Worm (Caenorhabditis elegans) whole organism, L2 larva: Measurements from ENCODE around the gene srd-74.

ENCODE experiments used
- C34F6.9 ChIP-seq: fragments of 150-350 bp; optimal IDR thresholded peaks from 2 replicates; lab custom pipeline; 2014; ENCODE audit warnings: missing biosample characterization, missing genetic modification characterization
- F13H6.1 ChIP-seq: sonication (generic microtip); optimal IDR thresholded peaks from 2 replicates; lab custom pipeline; 2016; ENCODE audit warnings: missing genetic modification characterization, missing compliant biosample characterization
- R02D3.7 ChIP-seq: fragments of 150-350 bp; optimal IDR thresholded peaks from 2 replicates; lab custom pipeline; 2014; ENCODE audit warnings: missing biosample characterization, missing genetic modification characterization
- Y55F3AM.14 ChIP-seq: fragments of 200-800 bp; sonication (Bioruptor generic); optimal IDR thresholded peaks from 2 replicates; lab custom pipeline; 2018; ENCODE audit warnings: mild to moderate bottlenecking, missing genetic modification characterization, missing compliant biosample characterization
- ZK546.5 ChIP-seq: sonication (generic microtip); optimal IDR thresholded peaks from 2 replicates; lab custom pipeline; 2017; ENCODE audit warnings: missing biosample characterization, missing genetic modification characterization
- alr-1 ChIP-seq: fragments of 150-350 bp; optimal IDR thresholded peaks from 2 replicates; lab custom pipeline; 2014; ENCODE audit warnings: missing biosample characterization, missing genetic modification characterization
- aly-2 ChIP-seq: fragments of 150-350 bp; optimal IDR thresholded peaks from 2 replicates; lab custom pipeline; 2014; ENCODE audit warnings: missing biosample characterization, missing genetic modification characterization
- ama-1 ChIP-seq: fragments of 150-350 bp; optimal IDR thresholded peaks from 2 replicates; lab custom pipeline; 2018; ENCODE audit warnings: inconsistent platforms
- blmp-1 ChIP-seq: sonication (generic microtip); optimal IDR thresholded peaks from 2 replicates; lab custom pipeline; 2017; ENCODE audit warnings: missing genetic modification characterization, mild to moderate bottlenecking, missing compliant biosample characterization, antibody characterized with exemption, moderate library complexity; ENCODE audit not compliant: insufficient read depth
- ceh-16 ChIP-seq: fragments of 150-350 bp; optimal IDR thresholded peaks from 2 replicates; lab custom pipeline; 2014; ENCODE audit warnings: missing biosample characterization, missing genetic modification characterization
- ceh-82 ChIP-seq: fragments of 150-350 bp; optimal IDR thresholded peaks from 2 replicates; lab custom pipeline; 2014; ENCODE audit warnings: missing biosample characterization, missing genetic modification characterization
- dmd-4 ChIP-seq: sonication (generic microtip); optimal IDR thresholded peaks from 2 replicates; lab custom pipeline; 2017; ENCODE audit warnings: missing biosample characterization, missing genetic modification characterization
- egl-27 ChIP-seq: sonication (generic microtip); optimal IDR thresholded peaks from 3 replicates; lab custom pipeline; 2017; ENCODE audit warnings: missing biosample characterization, missing genetic modification reagents, missing genetic modification characterization
- elt-1 ChIP-seq: fragments of 150-350 bp; optimal IDR thresholded peaks from 2 replicates; lab custom pipeline; 2014; ENCODE audit warnings: missing biosample characterization, missing genetic modification characterization
- elt-3 ChIP-seq: sonication (generic microtip); optimal IDR thresholded peaks from 2 replicates; lab custom pipeline; 2017; ENCODE audit warnings: missing biosample characterization, missing genetic modification characterization
- fos-1 ChIP-seq: fragments of 150-350 bp; optimal IDR thresholded peaks from 2 replicates; lab custom pipeline; 2014; ENCODE audit warnings: missing biosample characterization, missing genetic modification characterization
- gmeb-1 ChIP-seq: fragments of 150-350 bp; optimal IDR thresholded peaks from 2 replicates; lab custom pipeline; 2014; ENCODE audit warnings: missing biosample characterization, missing genetic modification characterization
- lin-11 ChIP-seq: fragments of 150-350 bp; sonication (generic microtip); optimal IDR thresholded peaks from 2 replicates; lab custom pipeline; 2014; ENCODE audit warnings: missing biosample characterization, missing genetic modification characterization, inconsistent platforms, mixed read lengths
- lin-39 ChIP-seq: fragments of 150-350 bp; optimal IDR thresholded peaks from 2 replicates; lab custom pipeline; 2014; ENCODE audit warnings: missing biosample characterization, missing genetic modification reagents, missing genetic modification characterization
- lsy-2 ChIP-seq, 2 experiments: fragments of 150-350 bp in 1 of 2; sonication (generic microtip) in 1 of 2; optimal IDR thresholded peaks; 2 replicates each; lab custom pipeline; 2014 to 2017; ENCODE audit warnings: missing biosample characterization in 2 of 2, missing genetic modification characterization in 2 of 2
- mab-5 ChIP-seq: fragments of 150-350 bp; optimal IDR thresholded peaks from 2 replicates; lab custom pipeline; 2014; ENCODE audit warnings: missing biosample characterization, missing genetic modification characterization
- mbf-1 ChIP-seq: sonication (generic microtip); optimal IDR thresholded peaks from 2 replicates; lab custom pipeline; 2017; ENCODE audit warnings: missing biosample characterization, missing genetic modification characterization
- nhr-10 ChIP-seq: sonication (generic microtip); optimal IDR thresholded peaks from 2 replicates; lab custom pipeline; 2017; ENCODE audit warnings: missing biosample characterization, missing genetic modification characterization
- nhr-11 ChIP-seq: fragments of 150-350 bp; optimal IDR thresholded peaks from 2 replicates; lab custom pipeline; 2014; ENCODE audit warnings: missing biosample characterization, missing genetic modification characterization
- nhr-12 ChIP-seq: fragments of 150-350 bp; optimal IDR thresholded peaks from 2 replicates; lab custom pipeline; 2014; ENCODE audit warnings: missing biosample characterization, missing genetic modification characterization
- nhr-129 ChIP-seq: fragments of 150-350 bp; optimal IDR thresholded peaks from 2 replicates; lab custom pipeline; 2014; ENCODE audit warnings: missing biosample characterization, missing genetic modification characterization
- nhr-21 ChIP-seq: fragments of 150-350 bp; optimal IDR thresholded peaks from 2 replicates; lab custom pipeline; 2014; ENCODE audit warnings: missing biosample characterization, missing genetic modification characterization
- nhr-237 ChIP-seq: fragments of 150-350 bp; optimal IDR thresholded peaks from 2 replicates; lab custom pipeline; 2014; ENCODE audit warnings: missing biosample characterization, missing genetic modification characterization
- sem-4 ChIP-seq: fragments of 150-350 bp; optimal IDR thresholded peaks from 2 replicates; lab custom pipeline; 2014; ENCODE audit warnings: missing biosample characterization, missing genetic modification reagents, missing genetic modification characterization
- skn-1 ChIP-seq: sonication (generic microtip); optimal IDR thresholded peaks from 2 replicates; lab custom pipeline; 2017; ENCODE audit warnings: missing biosample characterization, missing genetic modification characterization
- sma-3 ChIP-seq: sonication (generic microtip); optimal IDR thresholded peaks from 2 replicates; lab custom pipeline; 2016; ENCODE audit warnings: missing genetic modification reagents, missing genetic modification characterization, missing compliant biosample characterization
- snpc-4 ChIP-seq: fragments of 150-350 bp; optimal IDR thresholded peaks from 2 replicates; lab custom pipeline; 2014; ENCODE audit warnings: missing biosample characterization, missing genetic modification characterization
- unc-39 ChIP-seq: fragments of 150-350 bp; optimal IDR thresholded peaks from 2 replicates; lab custom pipeline; 2014; ENCODE audit warnings: missing biosample characterization, missing genetic modification characterization
- unc-55 ChIP-seq: fragments of 150-350 bp; sonication (generic microtip); optimal IDR thresholded peaks from 3 replicates; lab custom pipeline; 2014; ENCODE audit warnings: missing biosample characterization, missing genetic modification reagents, missing genetic modification characterization
- ztf-1 ChIP-seq: fragments of 200-800 bp; sonication (Bioruptor generic); conservative IDR thresholded peaks from 2 replicates; pipeline ENCODE4 v1.3.6; 2022; ENCODE audit warnings: missing genetic modification characterization, missing compliant biosample characterization
- ztf-4 ChIP-seq: fragments of 150-350 bp; optimal IDR thresholded peaks from 2 replicates; lab custom pipeline; 2014; ENCODE audit warnings: missing biosample characterization, missing genetic modification characterization

Gene srd-74

ce11 chrIII:11806695-11807094 is 24.8 kb downstream of the srd-74 start, which contains the start of gene C18D11.7:
Gene C18D11.7, minus strand, starts transcription at chrIII:11806795.
- no peak for TF ChIP-seq Y55F3AM.14 (GFP tag; lab: Kevin White, UChicago)
- TF ChIP-seq nhr-129 = no peak
- no peak for TF ChIP-seq lsy-2 (tag; optimal IDR thresholded peaks at IDR 0.05; lab: Kevin White, UChicago)
- no peak for TF ChIP-seq egl-27 (tag; lab: Kevin White, UChicago)
- no peak for TF ChIP-seq fos-1 (tag; lab: Kevin White, UChicago)
- no peak for TF ChIP-seq aly-2 (tag; lab: Kevin White, UChicago)
- TF ChIP-seq ceh-82 = no peak
- TF ChIP-seq elt-1 (tag; lab: Kevin White, UChicago) = no peak
- no peak for TF ChIP-seq nhr-21
- no peak for TF ChIP-seq skn-1 (tag; lab: Kevin White, UChicago)
- TF ChIP-seq unc-55 = no peak
- TF ChIP-seq unc-39 (tag; lab: Kevin White, UChicago) = no peak
- TF ChIP-seq R02D3.7 (tag; lab: Kevin White, UChicago) = no peak
- TF ChIP-seq alr-1 (tag; lab: Kevin White, UChicago) = no peak
- no peak for TF ChIP-seq ztf-1 (GFP tag; lab: Robert Waterston, UW)

ce11 chrIII:11807418-11807817 is 25.5 kb downstream of the srd-74 start, which contains the start of gene C18D11.10:
Gene C18D11.10, plus strand, starts transcription at chrIII:11807718.
- TF ChIP-seq Y55F3AM.14 (GFP tag; lab: Kevin White, UChicago) = no peak
- TF ChIP-seq lin-39 = no peak
- TF ChIP-seq skn-1 (tag; lab: Kevin White, UChicago) = no peak
- TF ChIP-seq lin-11 = no peak
- no peak for TF ChIP-seq gmeb-1 (tag; lab: Kevin White, UChicago)
- no peak for TF ChIP-seq ZK546.5 (tag; lab: Kevin White, UChicago)
- no peak for TF ChIP-seq dmd-4
- no peak for TF ChIP-seq elt-3 (tag; lab: Kevin White, UChicago)

- no peak for TF ChIP-seq ceh-82
- TF ChIP-seq sem-4 = no peak
- TF ChIP-seq nhr-11 = no peak
- TF ChIP-seq ztf-1 (GFP tag; lab: Robert Waterston, UW) = no peak
- TF ChIP-seq skn-1 (tag; lab: Kevin White, UChicago) = no peak
- no peak for TF ChIP-seq sma-3 (GFP tag; lab: Kevin White, UChicago)
- TF ChIP-seq nhr-12 = no peak
- no peak for TF ChIP-seq elt-1 (tag; lab: Kevin White, UChicago)
- no peak for TF ChIP-seq nhr-10
- TF ChIP-seq R02D3.7 (tag; lab: Kevin White, UChicago) = no peak
- TF ChIP-seq F13H6.1 (tag; lab: Kevin White, UChicago) = no peak
- no peak for TF ChIP-seq blmp-1 (tag; lab: Kevin White, UChicago)
- TF ChIP-seq mbf-1 (tag; lab: Kevin White, UChicago) = no peak
- no peak for TF ChIP-seq gmeb-1 (tag; lab: Kevin White, UChicago)
- TF ChIP-seq lsy-2 (tag; optimal IDR thresholded peaks at IDR 0.05; lab: Kevin White, UChicago) = no peak
- no peak for TF ChIP-seq ama-1 (lab: Kevin White, UChicago)
- no peak for TF ChIP-seq lin-39
- TF ChIP-seq ceh-16 (tag; lab: Kevin White, UChicago) = no peak
- no peak for TF ChIP-seq nhr-237
- no peak for TF ChIP-seq nhr-129
- TF ChIP-seq, all 48 proteins: peak for 0
Observed at ce11 chrIII:11808818-11809217, 26.9 kb downstream of the srd-74 start, which contains the start of gene C18D11.9. Gene C18D11.9, plus strand, starts transcription at chrIII:11809118.

ce11 chrIII:11810447-11810846 is 28.5 kb downstream of the srd-74 start, which contains the start of gene C18D11.6:
Gene C18D11.6, plus strand, starts transcription at chrIII:11810556.
- TF ChIP-seq nhr-11 (no peak), lin-39 (no peak), snpc-4 (no peak), R02D3.7 (tag; lab: Kevin White, UChicago) (no peak), C34F6.9 (tag; lab: Kevin White, UChicago) (no peak), F13H6.1 (tag; lab: Kevin White, UChicago) (no peak), nhr-21 (no peak), lin-11 (no peak), elt-1 (tag; lab: Kevin White, UChicago) (no peak), mab-5 (no peak), ztf-1 (GFP tag; lab: Robert Waterston, UW) (no peak), unc-39 (tag; lab: Kevin White, UChicago) (no peak), sma-3 (GFP tag; lab: Kevin White, UChicago) (no peak), ZK546.5 (tag; lab: Kevin White, UChicago) (no peak), alr-1 (tag; lab: Kevin White, UChicago) (no peak), ztf-4 (tag; lab: Kevin White, UChicago) (no peak)
